Fruit fly (Drosophila melanogaster) whole organism, prepupa: ENCODE results near the gene Ir67a.

Experiments used
- Blimp-1 ChIP-seq: fragments of 200-800 bp; sonication (Bioruptor generic); optimal IDR thresholded peaks from 3 replicates; lab custom pipeline; 2017; ENCODE audit warnings: missing biosample characterization, missing genetic modification characterization, mild to moderate bottlenecking, moderate library complexity, missing genetic modification reagents
- CG10631 ChIP-seq: fragments of 200-800 bp; sonication (Bioruptor generic); optimal IDR thresholded peaks from 2 replicates; lab custom pipeline; 2016; ENCODE audit warnings: missing biosample characterization, missing genetic modification characterization
- CG10669 ChIP-seq: fragments of 200-800 bp; sonication (Bioruptor generic); optimal IDR thresholded peaks from 3 replicates; lab custom pipeline; 2018; ENCODE audit warnings: missing biosample characterization, mild to moderate bottlenecking, missing genetic modification characterization, moderate library complexity
- CG11294 ChIP-seq: fragments of 200-800 bp; sonication (Bioruptor generic); IDR thresholded peaks from 2 replicates; pipeline ENCODE4 v1.3.6; 2022; ENCODE audit warnings: missing biosample characterization, missing genetic modification characterization
- CG11902 ChIP-seq: fragments of 200-800 bp; sonication (Bioruptor generic); optimal IDR thresholded peaks from 3 replicates; lab custom pipeline; 2016; ENCODE audit warnings: missing biosample characterization, missing genetic modification characterization
- CG15336 ChIP-seq: fragments of 200-800 bp; sonication (Bioruptor generic); IDR thresholded peaks from 2 replicates; pipeline ENCODE4 v1.3.6; 2022; ENCODE audit warnings: missing biosample characterization, missing genetic modification characterization
- CG1621 ChIP-seq: fragments of 200-800 bp; sonication (Bioruptor generic); optimal IDR thresholded peaks from 3 replicates; lab custom pipeline; 2018; ENCODE audit warnings: missing biosample characterization, mild to moderate bottlenecking, missing genetic modification characterization
- CG16779 ChIP-seq: fragments of 200-800 bp; sonication (Bioruptor generic); optimal IDR thresholded peaks from 3 replicates; lab custom pipeline; 2017; ENCODE audit warnings: missing biosample characterization, mild to moderate bottlenecking, missing genetic modification characterization
- CG3032 ChIP-seq: fragments of 200-800 bp; optimal IDR thresholded peaks from 2 replicates; lab custom pipeline; 2019; ENCODE audit warnings: missing biosample characterization, mild to moderate bottlenecking, missing genetic modification characterization, moderate library complexity
- CG31627 ChIP-seq: fragments of 200-800 bp; sonication (Bioruptor generic); optimal IDR thresholded peaks from 3 replicates; lab custom pipeline; 2016; ENCODE audit warnings: missing biosample characterization, missing genetic modification characterization
- CG32006 ChIP-seq: fragments of 200-800 bp; sonication (Bioruptor generic); optimal IDR thresholded peaks from 3 replicates; lab custom pipeline; 2017; ENCODE audit warnings: missing biosample characterization, mild to moderate bottlenecking, missing genetic modification characterization
- CG34406 ChIP-seq: fragments of 200-800 bp; sonication (Bioruptor generic); optimal IDR thresholded peaks from 3 replicates; lab custom pipeline; 2016; ENCODE audit warnings: missing biosample characterization, missing genetic modification characterization
- CG3919 ChIP-seq: fragments of 200-800 bp; sonication (Bioruptor generic); optimal IDR thresholded peaks from 3 replicates; lab custom pipeline; 2016; ENCODE audit warnings: missing biosample characterization, missing genetic modification characterization
- CG4318 ChIP-seq: fragments of 200-800 bp; sonication (Bioruptor generic); optimal IDR thresholded peaks from 3 replicates; lab custom pipeline; 2017; ENCODE audit warnings: missing biosample characterization, mild to moderate bottlenecking, missing genetic modification characterization
- CG6276 ChIP-seq: fragments of 200-800 bp; sonication (Bioruptor generic); optimal IDR thresholded peaks from 2 replicates; lab custom pipeline; 2017; ENCODE audit warnings: missing biosample characterization, mild to moderate bottlenecking, missing genetic modification characterization
- CG6792 ChIP-seq: fragments of 200-800 bp; sonication (Bioruptor generic); optimal IDR thresholded peaks from 3 replicates; lab custom pipeline; 2016; ENCODE audit warnings: missing biosample characterization, missing genetic modification characterization
- CG6808 ChIP-seq: fragments of 200-800 bp; sonication (Bioruptor generic); optimal IDR thresholded peaks from 3 replicates; lab custom pipeline; 2017; ENCODE audit warnings: missing biosample characterization, missing genetic modification characterization, mild to moderate bottlenecking, moderate library complexity, missing genetic modification reagents
- CG8632 ChIP-seq: fragments of 200-800 bp; sonication (Bioruptor generic); optimal IDR thresholded peaks from 3 replicates; lab custom pipeline; 2016; ENCODE audit warnings: missing biosample characterization, missing genetic modification characterization
- CG9139 ChIP-seq: fragments of 200-800 bp; sonication (Bioruptor generic); optimal IDR thresholded peaks from 3 replicates; lab custom pipeline; 2017; ENCODE audit warnings: missing biosample characterization, mild to moderate bottlenecking, missing genetic modification characterization
- Eip75B ChIP-seq: fragments of 200-800 bp; sonication (Bioruptor generic); optimal IDR thresholded peaks from 3 replicates; lab custom pipeline; 2016; ENCODE audit warnings: missing biosample characterization, missing genetic modification characterization
- Eip78C ChIP-seq: fragments of 200-800 bp; sonication (Bioruptor generic); peaks from one replicate; lab custom pipeline; 2016; ENCODE audit warnings: missing biosample characterization, missing genetic modification characterization
- Ets21C ChIP-seq: fragments of 200-800 bp; sonication (Bioruptor generic); optimal IDR thresholded peaks from 3 replicates; lab custom pipeline; 2016; ENCODE audit warnings: missing biosample characterization, missing genetic modification characterization
- Ets96B ChIP-seq: fragments of 200-800 bp; optimal IDR thresholded peaks from 2 replicates; lab custom pipeline; 2019; ENCODE audit warnings: missing biosample characterization, mild to moderate bottlenecking, missing genetic modification characterization, moderate library complexity
- Gug ChIP-seq: fragments of 200-800 bp; sonication (Bioruptor generic); IDR thresholded peaks from 2 replicates; pipeline ENCODE4 v1.3.6; 2022; ENCODE audit warnings: missing biosample characterization, missing genetic modification characterization
- Hr38 ChIP-seq: sonication (Bioruptor generic); optimal IDR thresholded peaks from 2 replicates; lab custom pipeline; 2016; ENCODE audit warnings: missing biosample characterization, missing genetic modification characterization
- OdsH ChIP-seq: fragments of 200-800 bp; sonication (Bioruptor generic); optimal IDR thresholded peaks from 3 replicates; lab custom pipeline; 2016; ENCODE audit warnings: missing biosample characterization, missing genetic modification characterization
- Smox ChIP-seq: fragments of 200-800 bp; sonication (Bioruptor generic); optimal IDR thresholded peaks from 3 replicates; lab custom pipeline; 2016; ENCODE audit warnings: missing biosample characterization, missing genetic modification characterization
- Sox102F ChIP-seq: fragments of 200-800 bp; sonication (Bioruptor generic); optimal IDR thresholded peaks from 2 replicates; lab custom pipeline; 2016; ENCODE audit warnings: missing biosample characterization, mild to moderate bottlenecking, missing genetic modification characterization
- Sox15 ChIP-seq: fragments of 200-800 bp; sonication (Bioruptor generic); optimal IDR thresholded peaks from 3 replicates; lab custom pipeline; 2016; ENCODE audit warnings: missing biosample characterization, missing genetic modification characterization
- achi ChIP-seq: fragments of 200-800 bp; sonication (Bioruptor generic); optimal IDR thresholded peaks from 3 replicates; lab custom pipeline; 2016; ENCODE audit warnings: missing biosample characterization, missing genetic modification characterization
- acj6 ChIP-seq: fragments of 200-800 bp; sonication (Bioruptor generic); optimal IDR thresholded peaks from 3 replicates; lab custom pipeline; 2016; ENCODE audit warnings: missing biosample characterization, missing genetic modification characterization
- cyc ChIP-seq: fragments of 200-800 bp; sonication (Bioruptor generic); optimal IDR thresholded peaks from 3 replicates; lab custom pipeline; 2016; ENCODE audit warnings: missing biosample characterization, missing genetic modification characterization
- dac ChIP-seq: fragments of 200-800 bp; sonication (Bioruptor generic); optimal IDR thresholded peaks from 2 replicates; lab custom pipeline; 2017; ENCODE audit warnings: missing biosample characterization, mild to moderate bottlenecking, missing genetic modification characterization
- dsx ChIP-seq: fragments of 200-800 bp; optimal IDR thresholded peaks from 3 replicates; lab custom pipeline; 2019; ENCODE audit warnings: missing biosample characterization, mild to moderate bottlenecking, missing genetic modification characterization, moderate library complexity; ENCODE audit not compliant: poor library complexity, severe bottlenecking
- eg ChIP-seq: fragments of 200-800 bp; sonication (Bioruptor generic); IDR thresholded peaks from 3 replicates; pipeline ENCODE4 v1.3.6; 2022; ENCODE audit warnings: missing biosample characterization, missing genetic modification characterization
- esn ChIP-seq: fragments of 200-800 bp; sonication (Bioruptor generic); optimal IDR thresholded peaks from 2 replicates; lab custom pipeline; 2016; ENCODE audit warnings: missing biosample characterization, mild to moderate bottlenecking, missing genetic modification characterization, moderate library complexity
- fd85E ChIP-seq: fragments of 200-800 bp; sonication (Bioruptor generic); optimal IDR thresholded peaks from 3 replicates; lab custom pipeline; 2016; ENCODE audit warnings: missing biosample characterization, missing genetic modification characterization
- fkh ChIP-seq: fragments of 200-800 bp; sonication (Bioruptor generic); optimal IDR thresholded peaks from 3 replicates; lab custom pipeline; 2017; ENCODE audit warnings: missing biosample characterization, mild to moderate bottlenecking, missing genetic modification characterization, moderate library complexity
- net ChIP-seq: fragments of 200-800 bp; sonication (Bioruptor generic); optimal IDR thresholded peaks from 3 replicates; lab custom pipeline; 2016; ENCODE audit warnings: missing biosample characterization, missing genetic modification characterization
- spab ChIP-seq: fragments of 200-800 bp; sonication (Bioruptor generic); optimal IDR thresholded peaks from 2 replicates; lab custom pipeline; 2017; ENCODE audit warnings: missing biosample characterization, mild to moderate bottlenecking, missing genetic modification characterization, missing genetic modification reagents
- ss ChIP-seq, 2 experiments: fragments of 200-800 bp; sonication (Bioruptor generic); optimal IDR thresholded peaks; 2 replicates in 1 of 2; 3 replicates in 1 of 2; lab custom pipeline; 2017 to 2018; ENCODE audit warnings: mild to moderate bottlenecking in 2 of 2, missing biosample characterization in 2 of 2, missing genetic modification characterization in 2 of 2, moderate library complexity in 1 of 2
- svp ChIP-seq: fragments of 200-800 bp; sonication (Bioruptor generic); peaks from one replicate; lab custom pipeline; 2016; ENCODE audit warnings: missing biosample characterization, missing genetic modification characterization
- topi ChIP-seq: fragments of 200-800 bp; sonication (Bioruptor generic); optimal IDR thresholded peaks from 3 replicates; lab custom pipeline; 2016; ENCODE audit warnings: missing biosample characterization, missing genetic modification characterization

The Ir67a gene

DNA sequence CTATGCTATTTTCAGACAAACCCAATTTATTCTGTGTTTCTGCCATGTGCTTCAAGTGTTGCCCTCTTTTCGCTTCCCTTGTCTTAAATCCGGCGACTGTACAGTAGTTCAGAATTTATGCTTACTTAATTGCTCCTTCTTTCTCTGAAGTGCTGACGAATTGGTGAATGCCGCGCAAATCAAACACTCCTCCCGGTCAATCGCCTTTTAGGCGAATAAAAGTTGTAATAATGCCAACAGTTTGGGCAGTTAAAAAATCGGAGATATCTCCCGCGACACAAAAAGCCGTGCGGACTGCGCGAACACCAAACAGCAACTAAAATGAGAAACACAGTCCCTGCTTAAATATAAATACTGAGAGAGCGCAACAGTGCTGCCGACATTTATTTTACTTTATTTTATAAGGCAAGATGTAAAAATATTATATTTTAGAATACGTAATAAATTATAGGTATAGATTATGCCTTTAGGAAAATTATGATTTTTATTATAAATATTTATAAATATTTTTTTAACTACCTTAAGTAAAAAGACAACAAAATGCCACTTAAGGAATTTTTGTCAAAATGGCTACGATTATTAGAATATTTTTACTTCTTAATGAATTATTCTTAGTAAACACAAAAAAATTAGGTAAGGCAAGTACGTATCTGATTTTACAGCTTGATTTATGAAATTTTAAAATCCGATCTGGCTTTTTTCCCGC is 38.6 kb downstream of the Ir67a start, which contains the start of gene path (continued):
- peak; percentile 17 for TF ChIP-seq fkh (GFP tag; lab: Kevin White, UChicago)
- peak; percentile 62 for TF ChIP-seq CG3032
- TF ChIP-seq CG10631 (GFP tag; lab: Kevin White, UChicago): no peak
- TF ChIP-seq CG15336: no peak
- TF ChIP-seq cyc: no peak
- no peak for TF ChIP-seq CG11902 (GFP tag; lab: Kevin White, UChicago)
- TF ChIP-seq Gug (GFP tag; lab: Robert Waterston, UW): no peak
- peak; percentile 38 for TF ChIP-seq CG8632 (GFP tag; lab: Kevin White, UChicago)
- peak; percentile 16 for TF ChIP-seq achi (GFP tag; lab: Kevin White, UChicago)
- peak; percentile 3 for TF ChIP-seq dsx (GFP tag; lab: Kevin White, UChicago)
- no peak for TF ChIP-seq Blimp-1 (GFP tag; lab: Kevin White, UChicago)

- no peak for TF ChIP-seq Eip75B (GFP tag; lab: Kevin White, UChicago)
- TF ChIP-seq achi (GFP tag; lab: Kevin White, UChicago): no peak
- no peak for TF ChIP-seq CG34406 (GFP tag; lab: Kevin White, UChicago)
- no peak for TF ChIP-seq CG9139 (GFP tag; lab: Kevin White, UChicago)
- no peak for TF ChIP-seq CG16779 (tag; lab: Kevin White, UChicago)
- no peak for TF ChIP-seq CG3032
- no peak for TF ChIP-seq net
- TF ChIP-seq CG31627: no peak
- TF ChIP-seq CG4318 (GFP tag; lab: Kevin White, UChicago): no peak
- TF ChIP-seq Gug (GFP tag; lab: Robert Waterston, UW): no peak
- TF ChIP-seq Hr38 (GFP tag; lab: Kevin White, UChicago): no peak
- TF ChIP-seq topi (GFP tag; lab: Kevin White, UChicago): no peak
- TF ChIP-seq svp (GFP tag; lab: Kevin White, UChicago): no peak
- TF ChIP-seq fkh (GFP tag; lab: Kevin White, UChicago): no peak
- TF ChIP-seq CG11294 (GFP tag; lab: Robert Waterston, UW): no peak
- TF ChIP-seq Ets21C (GFP tag; lab: Kevin White, UChicago): no peak
- no peak for TF ChIP-seq ss (GFP tag; optimal IDR thresholded peaks at IDR 0.05; lab: Kevin White, UChicago)
Measured at dm6 chr3L:9504530-9504929, 39.3 kb downstream of the Ir67a start.

DNA sequence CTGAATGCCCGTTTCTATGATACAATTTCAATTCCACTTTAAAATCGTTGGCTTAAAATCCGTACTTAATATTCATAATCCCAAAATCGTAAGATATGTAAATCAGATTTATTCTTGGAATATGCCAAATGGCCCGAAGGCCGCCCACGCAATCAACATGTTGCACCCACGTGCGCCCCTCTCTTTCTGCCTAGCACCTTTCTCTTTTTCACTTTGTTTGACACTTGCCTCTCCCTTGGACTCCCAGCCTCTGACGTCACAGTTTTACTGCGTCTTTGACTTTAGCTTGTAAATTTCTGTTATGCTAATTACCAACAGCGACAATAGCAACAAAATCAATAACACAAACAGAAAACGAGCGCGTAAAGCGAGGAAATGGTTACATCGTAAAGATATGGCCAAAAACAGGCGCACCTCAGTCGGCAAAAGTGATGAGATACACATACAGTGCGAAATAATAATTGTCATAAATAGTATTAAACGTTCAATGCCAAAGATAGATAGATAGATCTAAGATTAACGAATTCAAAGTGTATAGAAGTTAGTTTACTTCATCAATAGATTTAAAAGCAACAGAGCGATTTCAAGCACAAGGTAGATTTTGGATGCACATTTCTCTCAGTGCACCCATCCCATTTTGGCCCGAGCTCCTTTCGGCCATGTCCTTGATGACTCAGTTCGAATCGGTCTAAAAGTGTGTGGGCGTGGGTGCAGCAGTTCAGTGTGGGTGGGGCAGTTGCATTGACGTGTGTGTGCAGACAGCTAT is 40.1 kb downstream of the Ir67a start:
- no peak for TF ChIP-seq esn
- TF ChIP-seq CG3919: no peak
- peak; percentile 23 for TF ChIP-seq spab
- peak; percentile 43 for TF ChIP-seq Ets96B
- TF ChIP-seq CG15336: no peak
- peak; percentile 6 for TF ChIP-seq dsx (GFP tag; lab: Kevin White, UChicago)
- peak; percentile 26 for TF ChIP-seq cyc
- no peak for TF ChIP-seq CG6792
- no peak for TF ChIP-seq CG9139 (GFP tag; lab: Kevin White, UChicago)
- TF ChIP-seq svp (GFP tag; lab: Kevin White, UChicago): peak; percentile 59
- no peak for TF ChIP-seq acj6 (GFP tag; lab: Kevin White, UChicago)
- no peak for TF ChIP-seq Blimp-1 (GFP tag; lab: Kevin White, UChicago)
- peak; percentile 13 for TF ChIP-seq CG6808 (GFP tag; lab: Kevin White, UChicago)
- TF ChIP-seq CG6276 (GFP tag; lab: Kevin White, UChicago): peak; percentile 23
- no peak for TF ChIP-seq CG11902 (GFP tag; lab: Kevin White, UChicago)
- TF ChIP-seq CG10669 (GFP tag; lab: Kevin White, UChicago): peak; percentile 43
- no peak for TF ChIP-seq CG10631 (GFP tag; lab: Kevin White, UChicago)
- TF ChIP-seq Hr38 (GFP tag; lab: Kevin White, UChicago): no peak
- 0 out of 3 replicates have a peak, but pooled peaks have one; percentile 39 for TF ChIP-seq eg (GFP tag; lab: Robert Waterston, UW)
- TF ChIP-seq Eip78C (GFP tag; lab: Kevin White, UChicago): peak; percentile 87
- TF ChIP-seq CG8632 (GFP tag; lab: Kevin White, UChicago): no peak
- TF ChIP-seq CG32006 (GFP tag; lab: Kevin White, UChicago): no peak
- TF ChIP-seq Sox15 (GFP tag; lab: Kevin White, UChicago): no peak
- TF ChIP-seq OdsH (GFP tag; lab: Kevin White, UChicago): no peak
- no peak for TF ChIP-seq dac
- no peak for TF ChIP-seq CG31627
- peak; percentile 10 for TF ChIP-seq fkh (GFP tag; lab: Kevin White, UChicago)
- TF ChIP-seq Sox102F: no peak
- no peak for TF ChIP-seq CG1621 (tag; lab: Kevin White, UChicago)
- no peak for TF ChIP-seq Smox
- no peak for TF ChIP-seq fd85E (GFP tag; lab: Kevin White, UChicago)
